Worm (Caenorhabditis elegans): ENCODE measurements around the gene C49F8.1.
A peak's percentile ranks its signal among the peaks of the same experiment; 100 is the strongest.

The C49F8.1 gene

ce11 chrX:13328868-13329267 lies 35.9 kb downstream of the C49F8.1 start (continued):
- TF ChIP-seq nhr-11 (tag; optimal IDR thresholded peaks at IDR 0.05) = peak; percentile 87
- no peak for TF ChIP-seq zfp-3 (GFP tag; conservative IDR thresholded peaks at IDR 0.05)
- peak; percentile 88 for TF ChIP-seq mep-1 (tag; optimal IDR thresholded peaks at IDR 0.05)
- TF ChIP-seq dmd-6 (GFP tag; IDR thresholded peaks at IDR 0.05) = peak; percentile 86
- no peak for TF ChIP-seq egl-43 (GFP tag; IDR thresholded peaks at IDR 0.05)
- peak; percentile 96 for TF ChIP-seq hlh-30 (tag; optimal IDR thresholded peaks at IDR 0.05; ENCODE audit: insufficient read depth)
- TF ChIP-seq unc-130 (GFP tag; optimal IDR thresholded peaks at IDR 0.05) = no peak
- TF ChIP-seq lim-7 (GFP tag; IDR thresholded peaks at IDR 0.05) = no peak
- TF ChIP-seq ceh-20 (GFP tag; IDR thresholded peaks at IDR 0.05) = peak; percentile 72
- peak; percentile 35 for TF ChIP-seq rbr-2 (tag; optimal IDR thresholded peaks at IDR 0.05)
- TF ChIP-seq daf-8 (GFP tag; IDR thresholded peaks at IDR 0.05) = no peak
- TF ChIP-seq fos-1 (tag; optimal IDR thresholded peaks at IDR 0.05) = no peak
- TF ChIP-seq F49E8.2 (tag; optimal IDR thresholded peaks at IDR 0.05; ENCODE audit: borderline replicate concordance) = no peak
- TF ChIP-seq dmd-9 (GFP tag; IDR thresholded peaks at IDR 0.05) = no peak
- no peak for TF ChIP-seq ceh-44 (GFP tag; IDR thresholded peaks at IDR 0.05)
- peak; percentile 43 to 89 for TF ChIP-seq mdl-1 (tag; optimal IDR thresholded peaks at IDR 0.05)
- no peak for TF ChIP-seq zip-11 (GFP tag; IDR thresholded peaks at IDR 0.05)
- no peak for TF ChIP-seq cey-2 (tag; optimal IDR thresholded peaks at IDR 0.05; ENCODE audit: borderline replicate concordance, insufficient read depth)
- peak; percentile 58 for TF ChIP-seq lin-13 (GFP tag; optimal IDR thresholded peaks at IDR 0.05)
- no peak for TF ChIP-seq dmd-8 (GFP tag; IDR thresholded peaks at IDR 0.05)
- TF ChIP-seq gei-8 (GFP tag; optimal IDR thresholded peaks at IDR 0.05) = no peak
- TF ChIP-seq set-16 (GFP tag; IDR thresholded peaks at IDR 0.05) = no peak
- TF ChIP-seq nhr-102 (tag; optimal IDR thresholded peaks at IDR 0.05) = no peak
- TF ChIP-seq lin-39 (tag; optimal IDR thresholded peaks at IDR 0.05) = peak; percentile 37
- TF ChIP-seq T26A8.4 (GFP tag; IDR thresholded peaks at IDR 0.05) = no peak
- no peak for TF ChIP-seq madf-9 (GFP tag; conservative IDR thresholded peaks at IDR 0.05)
- TF ChIP-seq spr-3 (GFP tag; optimal IDR thresholded peaks at IDR 0.05) = no peak

- TF ChIP-seq hmg-1.1 (GFP tag; IDR thresholded peaks at IDR 0.05) = no peak
- TF ChIP-seq nhr-77 (tag; optimal IDR thresholded peaks at IDR 0.05) = peak; percentile 42
- no peak for TF ChIP-seq egl-43 (GFP tag; IDR thresholded peaks at IDR 0.05)
- TF ChIP-seq dve-1 (tag; optimal IDR thresholded peaks at IDR 0.05; ENCODE audit: insufficient read depth) = peak; percentile 61
- TF ChIP-seq nhr-48 (tag; optimal IDR thresholded peaks at IDR 0.05) = peak; percentile 39
- 0 out of 2 replicates have a peak, but pooled peaks have one; percentile 15 for TF ChIP-seq ceh-20 (GFP tag; IDR thresholded peaks at IDR 0.05)
- 0 out of 2 replicates have a peak, but pooled peaks have one; percentile 41 for TF ChIP-seq php-3 (GFP tag; IDR thresholded peaks at IDR 0.05)
- peak; percentile 14; the same call in 1 of the 2 replicates for TF ChIP-seq T26A8.4 (GFP tag; IDR thresholded peaks at IDR 0.05)
- peak; percentile 65 for TF ChIP-seq hlh-11 (tag; optimal IDR thresholded peaks at IDR 0.05)
- no peak for TF ChIP-seq F44E2.7 (GFP tag; IDR thresholded peaks at IDR 0.05)
- TF ChIP-seq dpl-1 (GFP tag; optimal IDR thresholded peaks at IDR 0.05) = no peak
- TF ChIP-seq nhr-10 (tag; optimal IDR thresholded peaks at IDR 0.05) = no peak
- TF ChIP-seq nhr-28 (tag; optimal IDR thresholded peaks at IDR 0.05) = peak; percentile 62
- no peak for TF ChIP-seq ama-1 (optimal IDR thresholded peaks at IDR 0.05)
- TF ChIP-seq jun-1 (tag; optimal IDR thresholded peaks at IDR 0.05) = no peak
- no peak for TF ChIP-seq duxl-1 (tag; optimal IDR thresholded peaks at IDR 0.05; ENCODE audit: poor library complexity)
- TF ChIP-seq dmd-8 (GFP tag; IDR thresholded peaks at IDR 0.05) = no peak
- no peak for TF ChIP-seq lin-1 (GFP tag; IDR thresholded peaks at IDR 0.05)
- no peak for TF ChIP-seq Y105C5A.15 (GFP tag; IDR thresholded peaks at IDR 0.05)
- TF ChIP-seq nhr-111 (GFP tag; optimal IDR thresholded peaks at IDR 0.05) = no peak
- no peak for TF ChIP-seq daf-19 (GFP tag; conservative IDR thresholded peaks at IDR 0.05)
- no peak for TF ChIP-seq daf-12 (tag; optimal IDR thresholded peaks at IDR 0.05)
- TF ChIP-seq mxl-3 (GFP tag; optimal IDR thresholded peaks at IDR 0.05) = no peak
- TF ChIP-seq mdl-1 (tag; optimal IDR thresholded peaks at IDR 0.05) = peak in 1 of 2 experiments; percentile 19
- peak in 1 of 2 experiments; percentile 41 for TF ChIP-seq lsy-2 (tag; optimal IDR thresholded peaks at IDR 0.05)
- TF ChIP-seq daf-16 (GFP tag; optimal IDR thresholded peaks at IDR 0.05) = no peak
- peak; percentile 54 for TF ChIP-seq daf-16 (tag; optimal IDR thresholded peaks at IDR 0.05)
- no peak for TF ChIP-seq pha-4 (GFP tag; IDR thresholded peaks at IDR 0.05)
- no peak for TF ChIP-seq pha-4 (tag; optimal IDR thresholded peaks at IDR 0.05)
Observed at ce11 chrX:13328034-13328433, 36.8 kb downstream of the C49F8.1 start, which contains the start of gene sir-2.2. Gene sir-2.2 (plus strand): TSS chrX:13328067.

Data from whole organism, L4 larva.